Worm (Caenorhabditis elegans): ENCODE data around the gene fbxo-11.2.
"Not testable (repeated sequence)": the region's sequence is repeated elsewhere in the genome, so short reads cannot be mapped to it uniquely, and the experiment has no call there.

The fbxo-11.2 gene

ce11 chrIII:1080536-1080935 lies 27.5 kb upstream of the fbxo-11.2 start, which contains the start of the genes rab-18 and kbp-4 (continued):
- peak in 1 of 2 experiments; percentile 69 for TF ChIP-seq ztf-11 (tag; optimal IDR thresholded peaks at IDR 0.05)
- TF ChIP-seq C04F5.9 (tag; optimal IDR thresholded peaks at IDR 0.05), result peak; percentile 75
- TF ChIP-seq lir-3 (tag; optimal IDR thresholded peaks at IDR 0.05; ENCODE audit: poor library complexity), result no peak
- TF ChIP-seq egl-27 (tag; optimal IDR thresholded peaks at IDR 0.05), result no peak
- peak; percentile 32 for TF ChIP-seq vab-15 (tag; optimal IDR thresholded peaks at IDR 0.05)
- peak; percentile 60 for TF ChIP-seq nhr-11 (tag; optimal IDR thresholded peaks at IDR 0.05)
- peak; percentile 92 for TF ChIP-seq nhr-90 (tag; optimal IDR thresholded peaks at IDR 0.05; ENCODE audit: poor library complexity)
- TF ChIP-seq hlh-4 (tag; optimal IDR thresholded peaks at IDR 0.05), result no peak
- TF ChIP-seq nhr-12 (tag; optimal IDR thresholded peaks at IDR 0.05), result no peak
- TF ChIP-seq ztf-4 (tag; optimal IDR thresholded peaks at IDR 0.05), result peak; percentile 95
- peak; percentile 97 to 99 for TF ChIP-seq lin-35 (GFP tag; optimal IDR thresholded peaks at IDR 0.05)
- no peak for TF ChIP-seq nhr-84 (tag; optimal IDR thresholded peaks at IDR 0.05)
- TF ChIP-seq ama-1 (optimal IDR thresholded peaks at IDR 0.05), result peak; percentile 39
- TF ChIP-seq mab-9 (GFP tag; IDR thresholded peaks at IDR 0.05), result peak; percentile 36; the same call in 1 of the 2 replicates
- TF ChIP-seq unc-86 (tag; optimal IDR thresholded peaks at IDR 0.05), result peak; percentile 94
- peak; percentile 96 for TF ChIP-seq lin-13 (GFP tag; optimal IDR thresholded peaks at IDR 0.05)
- no peak for TF ChIP-seq nhr-28 (tag; optimal IDR thresholded peaks at IDR 0.05)
- TF ChIP-seq snu-23 (GFP tag; optimal IDR thresholded peaks at IDR 0.05), result peak; percentile 98
- TF ChIP-seq nhr-237 (tag; optimal IDR thresholded peaks at IDR 0.05), result peak; percentile 88
- TF ChIP-seq xbp-1 (tag; optimal IDR thresholded peaks at IDR 0.05), result peak; percentile 97
- peak; percentile 46 for TF ChIP-seq aha-1 (tag; optimal IDR thresholded peaks at IDR 0.05)
- TF ChIP-seq pqm-1 (tag; optimal IDR thresholded peaks at IDR 0.05), result no peak
- TF ChIP-seq grh-1 (GFP tag; IDR thresholded peaks at IDR 0.05), result peak; percentile 79
- TF ChIP-seq ceh-90 (tag; optimal IDR thresholded peaks at IDR 0.05), result no peak
- peak; percentile 62 for TF ChIP-seq hpl-2 (GFP tag; optimal IDR thresholded peaks at IDR 0.05)
- peak; percentile 96 for TF ChIP-seq fkh-8 (tag; optimal IDR thresholded peaks at IDR 0.05)
- TF ChIP-seq lin-39 (tag; optimal IDR thresholded peaks at IDR 0.05), result peak; percentile 78
- TF ChIP-seq sox-4 (tag; optimal IDR thresholded peaks at IDR 0.05), result no peak
- no peak for TF ChIP-seq C34B4.2 (tag; optimal IDR thresholded peaks at IDR 0.05)
- no peak for TF ChIP-seq ets-5 (GFP tag; IDR thresholded peaks at IDR 0.05)
- peak; percentile 95 for TF ChIP-seq nhr-20 (tag; optimal IDR thresholded peaks at IDR 0.05)
- TF ChIP-seq nhr-77 (tag; optimal IDR thresholded peaks at IDR 0.05), result peak; percentile 86
- TF ChIP-seq nhr-71 (tag; optimal IDR thresholded peaks at IDR 0.05), result peak; percentile 97

DNA sequence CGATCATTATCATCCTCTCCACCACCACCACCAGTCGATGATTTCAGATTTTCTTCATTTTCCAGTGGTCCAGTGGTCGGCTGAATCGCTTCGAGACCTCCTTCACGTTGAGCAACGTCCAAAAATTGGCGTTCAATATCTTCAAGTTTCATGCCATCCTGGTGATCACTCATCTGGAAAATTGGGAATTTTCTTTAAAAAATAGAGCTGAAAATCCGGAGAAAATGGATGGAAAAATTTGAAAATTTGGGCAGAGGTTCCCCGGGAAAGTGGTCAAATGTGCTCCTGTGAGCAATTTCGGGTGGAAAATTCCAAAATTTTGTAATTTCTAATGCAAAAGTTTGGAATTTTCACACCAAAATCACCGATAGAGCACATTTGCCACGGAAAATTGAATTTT lies 23.3 kb upstream of the fbxo-11.2 start, which contains the start of gene uaf-1:
TSS of gene uaf-1 (minus strand) at position 173 of the 400 bp plus-strand sequence.
- not testable (repeated sequence) for TF ChIP-seq F16B12.6, zag-1, unc-30 (tag; optimal IDR thresholded peaks at IDR 0.05)

DNA sequence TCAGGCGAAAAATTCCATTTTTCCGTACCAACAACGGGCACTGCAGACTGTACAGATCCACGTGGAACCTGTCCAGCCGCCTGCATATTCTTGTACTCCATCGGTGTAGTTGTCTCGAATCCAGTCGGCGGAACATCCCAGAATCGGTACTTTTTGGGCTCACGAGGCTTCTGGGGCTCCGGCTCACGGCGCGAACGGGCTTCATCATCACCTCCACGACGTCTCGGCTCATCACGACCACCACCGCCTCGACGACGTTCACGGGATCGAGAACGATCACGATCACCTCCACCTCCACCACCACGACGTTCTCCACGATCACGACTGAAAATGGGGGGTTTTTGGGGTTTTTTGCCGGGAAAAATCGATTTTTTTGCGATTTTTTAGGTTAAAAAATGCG lies 21.1 kb upstream of the fbxo-11.2 start:
- no peak for TF ChIP-seq unc-86 (tag; optimal IDR thresholded peaks at IDR 0.05)
- no peak for TF ChIP-seq hpl-2 (GFP tag; optimal IDR thresholded peaks at IDR 0.05)
- no peak for TF ChIP-seq ceh-82 (tag; optimal IDR thresholded peaks at IDR 0.05)
- no peak for TF ChIP-seq ces-1 (GFP tag; optimal IDR thresholded peaks at IDR 0.05)
- no peak for TF ChIP-seq unc-30 (tag; optimal IDR thresholded peaks at IDR 0.05)
- TF ChIP-seq zag-1 (tag; optimal IDR thresholded peaks at IDR 0.05), result no peak
- no peak for TF ChIP-seq sup-37 (GFP tag; optimal IDR thresholded peaks at IDR 0.05)
- TF ChIP-seq hlh-4 (tag; optimal IDR thresholded peaks at IDR 0.05), result no peak
- no peak for TF ChIP-seq ceh-8 (GFP tag; optimal IDR thresholded peaks at IDR 0.05)
- TF ChIP-seq egl-13 (tag; optimal IDR thresholded peaks at IDR 0.05), result no peak
- TF ChIP-seq irx-1 (tag; optimal IDR thresholded peaks at IDR 0.05), result no peak
- no peak for TF ChIP-seq C16A3.4 (tag; optimal IDR thresholded peaks at IDR 0.05)
- TF ChIP-seq aha-1 (tag; optimal IDR thresholded peaks at IDR 0.05), result no peak
- TF ChIP-seq mep-1 (tag; optimal IDR thresholded peaks at IDR 0.05), result no peak
- no peak for TF ChIP-seq mef-2 (tag; optimal IDR thresholded peaks at IDR 0.05)
- TF ChIP-seq sptf-1 (tag; optimal IDR thresholded peaks at IDR 0.05), result no peak

Measured in whole organism, L1 larva.